Worm (Caenorhabditis elegans) whole organism, L4 larva: ENCODE results near the gene F41E7.2.
"Not testable (repeated sequence)": the region's sequence is repeated elsewhere in the genome, so short reads cannot be mapped to it uniquely, and the experiment has no call there.

Experiments
- F26F4.8 ChIP-seq: fragments of 200-800 bp; sonication (Bioruptor generic); conservative IDR thresholded peaks from 2 replicates; pipeline ENCODE4 v1.3.6; 2022; ENCODE audit warnings: missing genetic modification characterization, missing compliant biosample characterization
- F44E2.7 ChIP-seq: fragments of 200-800 bp; sonication (Bioruptor generic); IDR thresholded peaks from 2 replicates; pipeline ENCODE4 v2.1.2; 2022; ENCODE audit warnings: missing genetic modification characterization, missing compliant biosample characterization
- R02D3.7 ChIP-seq: fragments of 150-350 bp; sonication (generic microtip); optimal IDR thresholded peaks from 3 replicates; lab custom pipeline; 2014; ENCODE audit warnings: missing biosample characterization, missing genetic modification characterization
- Y5F2A.4 ChIP-seq: fragments of 200-800 bp; sonication (Bioruptor generic); optimal IDR thresholded peaks from 2 replicates; lab custom pipeline; 2018; ENCODE audit warnings: mild to moderate bottlenecking, missing genetic modification characterization, missing compliant biosample characterization
- aha-1 ChIP-seq: fragments of 150-350 bp; peaks from one replicate; lab custom pipeline; 2014; ENCODE audit warnings: missing biosample characterization, missing genetic modification characterization
- aly-2 ChIP-seq: sonication (generic microtip); optimal IDR thresholded peaks from 2 replicates; lab custom pipeline; 2018; ENCODE audit warnings: missing biosample characterization, missing genetic modification characterization
- ceh-32 ChIP-seq: sonication (generic microtip); optimal IDR thresholded peaks from 2 replicates; lab custom pipeline; 2016; ENCODE audit warnings: mild to moderate bottlenecking, missing genetic modification characterization, missing compliant biosample characterization; ENCODE audit not compliant: poor library complexity
- daf-12 ChIP-seq: fragments of 150-350 bp; optimal IDR thresholded peaks from 2 replicates; lab custom pipeline; 2014; ENCODE audit warnings: missing biosample characterization, missing genetic modification reagents, missing genetic modification characterization
- daf-16 ChIP-seq, 3 experiments: sonication (generic microtip); optimal IDR thresholded peaks; 2 replicates each; lab custom pipeline; 2016 to 2017; ENCODE audit warnings: missing genetic modification characterization in 3 of 3, missing genetic modification reagents in 3 of 3, mild to moderate bottlenecking in 2 of 3, missing compliant biosample characterization in 2 of 3, missing biosample characterization in 1 of 3, moderate library complexity in 1 of 3
- daf-19 ChIP-seq: fragments of 200-800 bp; sonication (Bioruptor generic); conservative IDR thresholded peaks from 2 replicates; pipeline ENCODE4 v1.3.6; 2022; ENCODE audit warnings: missing genetic modification characterization, missing compliant biosample characterization
- dmd-6 ChIP-seq: fragments of 200-800 bp; sonication (Bioruptor generic); IDR thresholded peaks from 2 replicates; pipeline ENCODE4 v1.3.6; 2022; ENCODE audit warnings: missing genetic modification reagents, missing genetic modification characterization, missing compliant biosample characterization
- dmd-8 ChIP-seq: fragments of 200-800 bp; sonication (Bioruptor generic); IDR thresholded peaks from 2 replicates; pipeline ENCODE4 v1.3.6; 2022; ENCODE audit warnings: missing genetic modification characterization, missing compliant biosample characterization
- fkh-10 ChIP-seq: fragments of 150-350 bp; optimal IDR thresholded peaks from 2 replicates; lab custom pipeline; 2014; ENCODE audit warnings: missing biosample characterization, missing genetic modification reagents, missing genetic modification characterization
- gei-8 ChIP-seq: fragments of 200-800 bp; sonication (Bioruptor generic); optimal IDR thresholded peaks from 2 replicates; lab custom pipeline; 2018; ENCODE audit warnings: mild to moderate bottlenecking, missing genetic modification characterization, missing compliant biosample characterization
- hlh-30 ChIP-seq: sonication (generic microtip); optimal IDR thresholded peaks from 2 replicates; lab custom pipeline; 2017; ENCODE audit warnings: antibody characterized with exemption, mild to moderate bottlenecking, missing genetic modification characterization, missing compliant biosample characterization; ENCODE audit not compliant: insufficient read depth
- hmg-1.1 ChIP-seq: fragments of 200-800 bp; sonication (Bioruptor generic); IDR thresholded peaks from 2 replicates; pipeline ENCODE4 v1.3.6; 2022; ENCODE audit warnings: missing genetic modification reagents, missing genetic modification characterization, missing compliant biosample characterization
- madf-5 ChIP-seq, 2 experiments: fragments of 200-800 bp; sonication (Bioruptor generic); IDR thresholded peaks; 2 replicates each; pipeline ENCODE4 v1.3.6; 2022; ENCODE audit warnings: missing compliant biosample characterization in 2 of 2, missing genetic modification characterization in 2 of 2
- madf-9 ChIP-seq: fragments of 200-800 bp; sonication (Bioruptor generic); conservative IDR thresholded peaks from 2 replicates; pipeline ENCODE4 v1.3.6; 2022; ENCODE audit warnings: missing genetic modification reagents, missing genetic modification characterization, missing compliant biosample characterization
- mdl-1 ChIP-seq, 2 experiments: fragments of 150-350 bp in 1 of 2; sonication (generic microtip) in 1 of 2; optimal IDR thresholded peaks; 2 replicates each; lab custom pipeline; 2014 to 2017; ENCODE audit warnings: missing biosample characterization in 2 of 2, missing genetic modification characterization in 2 of 2
- mes-2 ChIP-seq: sonication (generic microtip); optimal IDR thresholded peaks from 2 replicates; lab custom pipeline; 2016; ENCODE audit warnings: missing genotype, mild to moderate bottlenecking, missing genetic modification characterization, missing compliant biosample characterization; ENCODE audit not compliant: poor library complexity, severe bottlenecking
- mxl-3 ChIP-seq: fragments of 200-800 bp; sonication (Bioruptor generic); optimal IDR thresholded peaks from 2 replicates; lab custom pipeline; 2018; ENCODE audit warnings: mild to moderate bottlenecking, missing genetic modification characterization, missing compliant biosample characterization
- nhr-11 ChIP-seq: fragments of 150-350 bp; optimal IDR thresholded peaks from 2 replicates; lab custom pipeline; 2014; ENCODE audit warnings: missing biosample characterization, missing genetic modification characterization
- nhr-111 ChIP-seq: fragments of 200-800 bp; sonication (Bioruptor generic); optimal IDR thresholded peaks from 2 replicates; lab custom pipeline; 2018; ENCODE audit warnings: mild to moderate bottlenecking, missing genetic modification characterization, missing compliant biosample characterization
- nhr-237 ChIP-seq: sonication (generic microtip); optimal IDR thresholded peaks from 2 replicates; lab custom pipeline; 2017; ENCODE audit warnings: missing biosample characterization, missing genetic modification characterization
- nhr-25 ChIP-seq: sonication (generic microtip); optimal IDR thresholded peaks from 2 replicates; lab custom pipeline; 2017; ENCODE audit warnings: missing genetic modification characterization, mild to moderate bottlenecking, missing compliant biosample characterization, antibody characterized with exemption, moderate library complexity, borderline replicate concordance; ENCODE audit not compliant: insufficient read depth
- nhr-28 ChIP-seq: fragments of 150-350 bp; optimal IDR thresholded peaks from 2 replicates; lab custom pipeline; 2014; ENCODE audit warnings: missing biosample characterization, missing genetic modification characterization
- nhr-41 ChIP-seq: fragments of 200-800 bp; sonication (Bioruptor generic); IDR thresholded peaks from 2 replicates; pipeline ENCODE4 v1.3.6; 2022; ENCODE audit warnings: missing genetic modification reagents, missing genetic modification characterization, missing compliant biosample characterization
- nhr-48 ChIP-seq: sonication (generic microtip); optimal IDR thresholded peaks from 2 replicates; lab custom pipeline; 2016; ENCODE audit warnings: mild to moderate bottlenecking, missing genetic modification characterization, missing compliant biosample characterization
- nhr-77 ChIP-seq: fragments of 150-350 bp; optimal IDR thresholded peaks from 2 replicates; lab custom pipeline; 2014; ENCODE audit warnings: missing biosample characterization, missing genetic modification characterization
- pha-4 ChIP-seq, 2 experiments: fragments of 150-350 bp in 1 of 2; fragments of 200-800 bp in 1 of 2; sonication (Bioruptor generic) in 1 of 2; IDR thresholded peaks in 1 of 2; optimal IDR thresholded peaks in 1 of 2; 2 replicates each; pipeline versions ENCODE4 v1.3.6 to Lab custom; 2014 to 2022; ENCODE audit warnings: missing genetic modification characterization in 2 of 2, missing genetic modification reagents in 2 of 2, missing biosample characterization in 1 of 2, missing compliant biosample characterization in 1 of 2
- php-3 ChIP-seq: fragments of 200-800 bp; sonication (Bioruptor generic); IDR thresholded peaks from 2 replicates; pipeline ENCODE4 v1.3.6; 2022; ENCODE audit warnings: missing genetic modification reagents, missing genetic modification characterization, missing compliant biosample characterization
- skn-1 ChIP-seq: fragments of 150-350 bp; optimal IDR thresholded peaks from 2 replicates; lab custom pipeline; 2014; ENCODE audit warnings: missing biosample characterization, missing genetic modification characterization
- snpc-1.2 ChIP-seq: fragments of 200-800 bp; sonication (Bioruptor generic); IDR thresholded peaks from 2 replicates; pipeline ENCODE4 v1.3.6; 2022; ENCODE audit warnings: missing genetic modification reagents, missing genetic modification characterization, missing compliant biosample characterization
- tag-97 ChIP-seq: fragments of 200-800 bp; sonication (Bioruptor generic); IDR thresholded peaks from 2 replicates; pipeline ENCODE4 v1.3.6; 2022; ENCODE audit warnings: missing genetic modification characterization, missing compliant biosample characterization
- unc-62 ChIP-seq, 3 experiments: fragments of 150-350 bp in 1 of 3; sonication (generic microtip); optimal IDR thresholded peaks in 2 of 3; peaks in 1 of 3; 1 replicate in 1 of 3; 2 replicates in 2 of 3; lab custom pipeline; 2014 to 2017; ENCODE audit warnings: missing biosample characterization in 3 of 3, missing genetic modification characterization in 3 of 3, missing genetic modification reagents in 3 of 3, missing genotype in 1 of 3
- vab-7 ChIP-seq: fragments of 200-800 bp; sonication (Bioruptor generic); IDR thresholded peaks from 2 replicates; pipeline ENCODE4 v1.3.6; 2022; ENCODE audit warnings: missing genetic modification reagents, missing genetic modification characterization, missing compliant biosample characterization
- zag-1 ChIP-seq: fragments of 150-350 bp; optimal IDR thresholded peaks from 2 replicates; lab custom pipeline; 2014; ENCODE audit warnings: missing biosample characterization, missing genetic modification characterization
- zip-11 ChIP-seq: fragments of 200-800 bp; sonication (Bioruptor generic); IDR thresholded peaks from 2 replicates; pipeline ENCODE4 v1.3.6; 2022; ENCODE audit warnings: missing genetic modification characterization, missing compliant biosample characterization
- ztf-7 ChIP-seq: fragments of 150-350 bp; optimal IDR thresholded peaks from 2 replicates; lab custom pipeline; 2014; ENCODE audit warnings: missing biosample characterization, missing genetic modification characterization

Gene F41E7.2

DNA sequence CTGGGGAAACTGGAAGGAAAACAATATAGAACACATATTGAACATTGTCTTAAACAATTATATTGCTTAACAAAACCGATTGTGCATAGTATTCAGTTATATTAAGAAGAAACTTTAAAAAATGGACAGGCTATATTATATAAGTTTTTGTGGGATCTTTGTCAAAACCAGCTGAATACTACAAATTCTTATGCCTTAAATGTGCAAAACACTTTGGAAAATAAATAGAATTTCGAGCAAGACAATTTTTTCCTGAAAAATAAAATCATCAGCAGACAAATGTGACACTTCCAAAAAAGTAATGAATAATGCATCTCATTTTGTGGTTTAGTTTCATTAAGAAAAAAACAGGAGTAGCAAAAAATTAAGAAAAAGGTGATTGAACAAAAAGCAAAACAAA lies 23.9 kb downstream of the F41E7.2 start:
- TF ChIP-seq nhr-77 (no peak), aha-1 (peak; percentile 92)

DNA sequence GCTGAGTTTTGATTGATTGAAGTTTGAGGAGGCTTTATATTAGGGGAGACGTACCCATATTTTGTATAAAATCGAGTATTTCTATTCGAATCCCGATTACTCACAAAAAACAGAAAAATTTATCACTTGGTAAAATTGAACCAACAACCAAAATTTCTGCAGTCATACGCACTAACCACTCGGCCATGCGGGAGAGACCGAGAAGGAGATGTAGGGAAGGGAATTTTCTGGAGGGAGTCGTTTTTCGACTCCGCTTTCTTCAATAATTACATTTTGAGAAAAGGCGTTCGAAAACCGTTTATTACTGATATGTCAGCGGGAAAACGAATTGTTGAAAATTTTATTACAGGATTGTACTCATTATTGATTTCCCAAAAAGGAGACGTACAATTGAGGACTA lies 25.4 kb downstream of the F41E7.2 start:
- TF ChIP-seq madf-9 (GFP tag; lab: Robert Waterston, UW): 0 out of 2 replicates have a peak, but pooled peaks have one; percentile 32
- peak; percentile 78 for TF ChIP-seq F26F4.8 (GFP tag; lab: Robert Waterston, UW)
- TF ChIP-seq hmg-1.1 (GFP tag; lab: Robert Waterston, UW): peak; percentile 57
- peak; percentile 77; the same call in 1 of the 2 replicates for TF ChIP-seq pha-4 (GFP tag; IDR thresholded peaks at IDR 0.05; lab: Robert Waterston, UW)
- not testable (repeated sequence) for TF ChIP-seq pha-4 (tag; optimal IDR thresholded peaks at IDR 0.05; lab: Kevin White, UChicago)
- 0 out of 2 replicates have a peak, but pooled peaks have one; percentile 24 for TF ChIP-seq dmd-6 (GFP tag; lab: Robert Waterston, UW)
- peak; percentile 69 to 82; a peak in 2 of 4 replicates for TF ChIP-seq madf-5 (GFP tag; IDR thresholded peaks at IDR 0.05; lab: Robert Waterston, UW)

DNA sequence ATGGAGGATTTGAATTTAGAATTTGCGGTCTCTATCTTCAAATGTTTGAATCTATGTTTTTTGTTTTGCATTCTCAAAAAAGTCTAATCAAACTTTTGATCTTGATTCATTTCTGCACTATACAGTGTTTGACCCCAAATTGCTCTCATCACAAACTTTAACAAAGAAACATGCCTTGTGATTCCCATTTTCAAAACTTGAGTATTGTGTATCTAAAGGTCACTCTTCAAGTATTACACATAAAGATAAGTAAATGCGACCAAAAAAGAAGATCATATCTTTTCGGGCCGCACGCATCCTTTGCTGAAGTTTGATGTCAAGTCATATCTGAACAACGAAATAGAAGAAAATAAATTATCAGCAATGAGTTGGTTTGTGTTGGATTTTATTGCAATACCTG lies 28.4 kb downstream of the F41E7.2 start:
- TF ChIP-seq nhr-237 (tag; lab: Kevin White, UChicago) (no peak), mes-2 (no peak), nhr-48 (peak; percentile 18), hlh-30 (tag; lab: Kevin White, UChicago) (peak; percentile 2)

DNA sequence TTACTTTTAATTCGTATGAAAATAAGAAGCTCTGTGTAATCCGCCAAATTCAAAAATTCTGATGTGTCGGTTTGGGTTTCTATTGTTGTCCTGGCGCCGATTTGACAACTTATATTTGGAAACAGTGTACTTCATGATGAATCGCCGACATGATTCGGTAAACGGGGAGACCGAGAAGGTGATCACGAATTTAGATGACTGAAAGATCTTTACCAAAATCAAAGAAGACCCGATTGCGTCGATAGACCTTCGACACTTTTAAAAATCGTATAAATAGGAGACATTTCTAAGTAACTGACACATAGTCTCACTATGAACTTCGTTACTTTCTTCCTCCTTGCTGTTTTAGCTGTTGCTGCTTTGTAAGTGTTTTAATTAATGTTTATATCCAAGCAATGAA lies 28.9 kb downstream of the F41E7.2 start, which contains the start of gene fip-5:
fip-5 (plus strand) TSS at position 312 of the 400 bp plus-strand sequence.
- TF ChIP-seq unc-62 (GFP tag; optimal IDR thresholded peaks at IDR 0.05 in 1 of 2; lab: Kevin White, UChicago): peak in 1 of 2 experiments; percentile 90
- no peak for TF ChIP-seq unc-62 (tag; optimal IDR thresholded peaks at IDR 0.05; lab: Kevin White, UChicago)
- no peak for TF ChIP-seq nhr-111 (GFP tag; lab: Kevin White, UChicago)
- TF ChIP-seq aha-1: peak; percentile 0
- TF ChIP-seq, all 104 proteins: peak for 2

DNA sequence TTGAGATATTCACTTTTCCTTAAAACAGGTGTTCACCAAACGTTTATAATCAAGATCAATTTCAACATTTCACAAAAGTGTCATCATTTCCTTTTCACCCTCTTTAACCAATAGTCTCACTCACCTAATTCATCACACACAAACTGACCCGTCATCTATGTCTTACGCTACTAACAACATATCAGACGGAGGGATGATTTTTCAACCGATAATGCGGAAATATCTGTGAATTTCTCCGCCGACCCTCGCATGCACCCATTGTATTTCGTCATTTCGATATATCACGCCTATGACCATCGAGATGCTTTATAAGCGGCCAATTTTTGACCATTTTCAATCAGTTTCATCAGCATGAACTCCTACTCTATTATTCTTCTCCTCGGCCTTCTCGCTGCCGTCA lies 30.7 kb downstream of the F41E7.2 start, which contains the start of gene fipr-21:
fipr-21 (plus strand) TSS at position 352 of the 400 bp plus-strand sequence.
- TF ChIP-seq aly-2 (no peak), zip-11 (GFP tag; lab: Robert Waterston, UW) (no peak), nhr-41 (GFP tag; lab: Robert Waterston, UW) (no peak), Y5F2A.4 (GFP tag; lab: Kevin White, UChicago) (no peak), daf-19 (GFP tag; lab: Robert Waterston, UW) (no peak), vab-7 (GFP tag; lab: Robert Waterston, UW) (no peak), fkh-10 (GFP tag; lab: Kevin White, UChicago) (no peak), tag-97 (GFP tag; lab: Robert Waterston, UW) (no peak), ceh-32 (tag; lab: Kevin White, UChicago) (no peak), nhr-77 (no peak), php-3 (no peak), snpc-1.2 (GFP tag; lab: Robert Waterston, UW) (no peak), skn-1 (tag; lab: Kevin White, UChicago) (no peak), nhr-25 (tag; lab: Kevin White, UChicago) (no peak), F44E2.7 (GFP tag; lab: Robert Waterston, UW) (no peak), mes-2 (no peak), R02D3.7 (tag; lab: Kevin White, UChicago) (no peak), pha-4 (GFP tag; IDR thresholded peaks at IDR 0.05; lab: Robert Waterston, UW) (no peak), pha-4 (tag; optimal IDR thresholded peaks at IDR 0.05; lab: Kevin White, UChicago) (no peak), dmd-8 (GFP tag; lab: Robert Waterston, UW) (no peak), mdl-1 (tag; optimal IDR thresholded peaks at IDR 0.05; lab: Kevin White, UChicago) (peak in 1 of 2 experiments; percentile 21), mxl-3 (GFP tag; lab: Kevin White, UChicago) (peak; percentile 54), ztf-7 (tag; lab: Kevin White, UChicago) (no peak), daf-12 (no peak), nhr-28 (tag; lab: Kevin White, UChicago) (peak; percentile 16), nhr-11 (tag; lab: Kevin White, UChicago) (no peak), gei-8 (GFP tag; lab: Kevin White, UChicago) (no peak), hlh-30 (tag; lab: Kevin White, UChicago) (peak; percentile 32), daf-16 (GFP tag; optimal IDR thresholded peaks at IDR 0.05; lab: Kevin White, UChicago) (no peak), daf-16 (tag; optimal IDR thresholded peaks at IDR 0.05; lab: Kevin White, UChicago) (no peak), zag-1 (no peak)
- TF ChIP-seq, all 104 proteins: peak for 4
